Fruit fly (Drosophila melanogaster): Measurements from ENCODE around the gene CG17105.

The CG17105 gene

dm6 chr2L:10680584-10681080 lies at the start of gene CG17105:
CG17105 (plus strand) TSS chr2L:10681030.
- TF ChIP-seq HLH106 (tag; optimal IDR thresholded peaks at IDR 0.05): no peak

DNA sequence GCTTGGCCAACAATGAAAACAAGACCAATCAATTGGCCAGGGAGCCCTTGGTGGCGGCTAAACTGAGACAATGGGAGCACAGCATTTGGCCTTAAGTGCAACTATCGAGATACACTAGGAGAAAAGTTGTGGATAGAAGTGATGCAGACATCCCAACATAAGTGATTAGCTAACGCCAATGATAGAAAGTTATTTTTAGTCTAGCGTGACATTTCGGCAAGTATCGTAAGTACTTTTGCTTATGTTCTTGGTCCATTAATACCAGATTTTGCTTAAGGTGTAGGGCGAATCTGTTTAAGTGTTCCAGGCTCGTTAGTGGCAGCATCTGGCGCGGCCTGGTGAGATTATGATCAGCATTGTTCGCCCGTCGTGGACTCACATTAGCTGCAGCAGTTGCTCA lies 48.1 kb upstream of the CG17105 start:
- TF ChIP-seq HLH106 (tag; optimal IDR thresholded peaks at IDR 0.05) (peak; percentile 41), h (GFP tag; optimal IDR thresholded peaks at IDR 0.05) (peak; percentile 42), Vsx2 (GFP tag; optimal IDR thresholded peaks at IDR 0.05; ENCODE audit: partially characterized antibody) (no peak), rgr (GFP tag; optimal IDR thresholded peaks at IDR 0.05) (peak; percentile 22), foxo (GFP tag; optimal IDR thresholded peaks at IDR 0.05) (peak in 1 of 2 experiments; percentile 28), br (GFP tag; optimal IDR thresholded peaks at IDR 0.05) (peak; percentile 9), fru (GFP tag; optimal IDR thresholded peaks at IDR 0.05) (peak; percentile 31), ey (GFP tag; optimal IDR thresholded peaks at IDR 0.05) (peak; percentile 30), CrebA (GFP tag; optimal IDR thresholded peaks at IDR 0.05; ENCODE audit: borderline replicate concordance) (no peak)

- TF ChIP-seq Vsx2 (GFP tag; optimal IDR thresholded peaks at IDR 0.05; ENCODE audit: partially characterized antibody): no peak
- TF ChIP-seq jim (GFP tag; optimal IDR thresholded peaks at IDR 0.05): no peak
- no peak for TF ChIP-seq usp (GFP tag; optimal IDR thresholded peaks at IDR 0.05)
- TF ChIP-seq Myc (optimal IDR thresholded peaks at IDR 0.05): no peak
- no peak for TF ChIP-seq dsf (GFP tag; optimal IDR thresholded peaks at IDR 0.05; ENCODE audit: borderline replicate concordance)
- TF ChIP-seq h (GFP tag; optimal IDR thresholded peaks at IDR 0.05): no peak
- TF ChIP-seq Mio (GFP tag; optimal IDR thresholded peaks at IDR 0.05): no peak
- TF ChIP-seq CrebA (GFP tag; optimal IDR thresholded peaks at IDR 0.05; ENCODE audit: borderline replicate concordance): no peak
- no peak for TF ChIP-seq rgr (GFP tag; optimal IDR thresholded peaks at IDR 0.05)
Observed at dm6 chr2L:10638371-10638770, 42.5 kb upstream of the CG17105 start, which contains the start of gene CG7329. CG7329 (minus strand) TSS chr2L:10638471.

dm6 chr2L:10639631-10640030 lies 41.2 kb upstream of the CG17105 start, which contains the start of gene CG31872:
CG31872 (plus strand) TSS chr2L:10639931.
- no peak for TF ChIP-seq Myc (optimal IDR thresholded peaks at IDR 0.05)
- TF ChIP-seq HLH106 (tag; optimal IDR thresholded peaks at IDR 0.05): no peak
- no peak for TF ChIP-seq rgr (GFP tag; optimal IDR thresholded peaks at IDR 0.05)
- no peak for TF ChIP-seq OdsH (GFP tag; optimal IDR thresholded peaks at IDR 0.05)
- TF ChIP-seq woc (GFP tag; optimal IDR thresholded peaks at IDR 0.05): no peak
- no peak for TF ChIP-seq dl (GFP tag; optimal IDR thresholded peaks at IDR 0.05; ENCODE audit: insufficient read depth in 1 of 2, partially characterized antibody in 2 of 2)
- TF ChIP-seq pan (optimal IDR thresholded peaks at IDR 0.05): no peak
- no peak for TF ChIP-seq brk (GFP tag; optimal IDR thresholded peaks at IDR 0.05)
- no peak for TF ChIP-seq jim (GFP tag; optimal IDR thresholded peaks at IDR 0.05)
- no peak for TF ChIP-seq usp (GFP tag; optimal IDR thresholded peaks at IDR 0.05)
- TF ChIP-seq CrebA (GFP tag; optimal IDR thresholded peaks at IDR 0.05; ENCODE audit: borderline replicate concordance): no peak

- TF ChIP-seq Myc (optimal IDR thresholded peaks at IDR 0.05) (no peak), rgr (GFP tag; optimal IDR thresholded peaks at IDR 0.05) (no peak), dmrt93B (GFP tag; optimal IDR thresholded peaks at IDR 0.05) (no peak), br (GFP tag; optimal IDR thresholded peaks at IDR 0.05) (no peak), brk (GFP tag; optimal IDR thresholded peaks at IDR 0.05) (no peak), CrebA (GFP tag; optimal IDR thresholded peaks at IDR 0.05; ENCODE audit: borderline replicate concordance) (no peak), CG32264 (GFP tag; optimal IDR thresholded peaks at IDR 0.05) (no peak), Sp1 (GFP tag; optimal IDR thresholded peaks at IDR 0.05) (no peak), Dfd (GFP tag; optimal IDR thresholded peaks at IDR 0.05) (no peak), HLH106 (tag; optimal IDR thresholded peaks at IDR 0.05) (no peak), psq (GFP tag; optimal IDR thresholded peaks at IDR 0.05) (no peak), sv (GFP tag; optimal IDR thresholded peaks at IDR 0.05) (no peak), Rel (GFP tag; optimal IDR thresholded peaks at IDR 0.05) (no peak), Rel (tag; optimal IDR thresholded peaks at IDR 0.05) (no peak), dl (GFP tag; optimal IDR thresholded peaks at IDR 0.05; ENCODE audit: insufficient read depth in 1 of 2, partially characterized antibody in 2 of 2) (no peak), woc (GFP tag; optimal IDR thresholded peaks at IDR 0.05) (no peak), OdsH (GFP tag; optimal IDR thresholded peaks at IDR 0.05) (no peak), Abd-B (GFP tag; optimal IDR thresholded peaks at IDR 0.05) (no peak), Vsx2 (GFP tag; optimal IDR thresholded peaks at IDR 0.05; ENCODE audit: partially characterized antibody) (no peak)
Observed at dm6 chr2L:10643671-10644070, 37.2 kb upstream of the CG17105 start, which contains the start of gene CG18284. CG18284 (plus strand) TSS chr2L:10643971.

DNA sequence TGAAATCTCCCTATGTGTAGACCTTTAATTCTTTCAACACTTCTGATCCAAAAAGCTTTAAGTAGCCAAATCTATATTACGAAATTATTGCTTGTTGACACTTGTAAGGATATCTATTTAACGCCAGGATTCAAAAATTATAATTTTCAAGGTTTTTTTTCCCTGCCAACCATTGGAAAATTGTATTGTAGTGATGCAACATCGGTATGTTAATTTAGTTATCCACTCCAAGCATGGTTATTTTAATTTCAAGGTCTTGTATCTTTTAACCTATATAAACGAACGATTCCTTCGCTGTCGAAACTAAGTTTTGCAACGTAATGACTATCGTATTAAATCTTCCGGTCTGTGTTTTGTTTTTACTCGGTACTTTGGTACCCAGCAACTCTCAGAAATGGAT lies 34.7 kb upstream of the CG17105 start, which contains the start of gene CG17097:
Gene CG17097, plus strand, starts transcription at position 301 of the 400 bp plus-strand sequence.
- TF ChIP-seq lola (GFP tag; optimal IDR thresholded peaks at IDR 0.05): no peak
- no peak for TF ChIP-seq HLH106 (tag; optimal IDR thresholded peaks at IDR 0.05)
- TF ChIP-seq usp (GFP tag; optimal IDR thresholded peaks at IDR 0.05): no peak
- TF ChIP-seq dl (GFP tag; optimal IDR thresholded peaks at IDR 0.05; ENCODE audit: insufficient read depth in 1 of 2, partially characterized antibody in 2 of 2): no peak
- no peak for TF ChIP-seq ey (GFP tag; optimal IDR thresholded peaks at IDR 0.05)
- no peak for TF ChIP-seq Jra (GFP tag; optimal IDR thresholded peaks at IDR 0.05)
- TF ChIP-seq Myc (optimal IDR thresholded peaks at IDR 0.05): no peak
- no peak for TF ChIP-seq CrebA (GFP tag; optimal IDR thresholded peaks at IDR 0.05; ENCODE audit: borderline replicate concordance)
- TF ChIP-seq CG9705 (GFP tag; optimal IDR thresholded peaks at IDR 0.05): no peak
- no peak for TF ChIP-seq CG32264 (GFP tag; optimal IDR thresholded peaks at IDR 0.05)
- no peak for TF ChIP-seq Hr78 (GFP tag; optimal IDR thresholded peaks at IDR 0.05)

Data from whole organism, wandering third instar larva.